Fruit fly (Drosophila melanogaster): ENCODE measurements around the gene opm.

Gene opm

dm6 chrX:15066374-15067057, at the start of gene opm, which contains the start of gene dob (continued):
- TF ChIP-seq sqz (GFP tag; optimal IDR thresholded peaks at IDR 0.05), result no peak
- no peak for TF ChIP-seq CG14965 (GFP tag; optimal IDR thresholded peaks at IDR 0.05; ENCODE audit: borderline replicate concordance)
- no peak for TF ChIP-seq NK7.1 (GFP tag; optimal IDR thresholded peaks at IDR 0.05)
- no peak for TF ChIP-seq CG8765 (GFP tag; IDR thresholded peaks at IDR 0.05)
- TF ChIP-seq CHES-1-like (GFP tag; optimal IDR thresholded peaks at IDR 0.05), result no peak
- TF ChIP-seq CG42726 (GFP tag; IDR thresholded peaks at IDR 0.05; ENCODE audit: partially characterized antibody), result no peak
- TF ChIP-seq CG7963 (GFP tag; IDR thresholded peaks at IDR 0.05; ENCODE audit: partially characterized antibody), result no peak
- no peak for TF ChIP-seq CG10565 (GFP tag; optimal IDR thresholded peaks at IDR 0.05)
- TF ChIP-seq lmd (GFP tag; IDR thresholded peaks at IDR 0.05), result no peak
- TF ChIP-seq CG11560 (tag; IDR thresholded peaks at IDR 0.05), result no peak
- TF ChIP-seq emc (GFP tag; optimal IDR thresholded peaks at IDR 0.05), result no peak
- peak in 1 of 2 experiments; percentile 66 for TF ChIP-seq crp (GFP tag; optimal IDR thresholded peaks at IDR 0.05)
- no peak for TF ChIP-seq CG11398 (GFP tag; optimal IDR thresholded peaks at IDR 0.05)
- peak; percentile 24 for TF ChIP-seq Dek (tag; optimal IDR thresholded peaks at IDR 0.05)
- TF ChIP-seq jing (GFP tag; optimal IDR thresholded peaks at IDR 0.05), result no peak
- TF ChIP-seq CG11723 (GFP tag; optimal IDR thresholded peaks at IDR 0.05), result no peak
- no peak for TF ChIP-seq bbx (GFP tag; IDR thresholded peaks at IDR 0.05; ENCODE audit: partially characterized antibody)
- TF ChIP-seq CG2199 (GFP tag; IDR thresholded peaks at IDR 0.05), result no peak
- TF ChIP-seq CG10209 (GFP tag; optimal IDR thresholded peaks at IDR 0.05), result no peak
- TF ChIP-seq kni (GFP tag; optimal IDR thresholded peaks at IDR 0.05), result no peak
- TF ChIP-seq H2.0 (GFP tag; IDR thresholded peaks at IDR 0.05), result no peak
- no peak for TF ChIP-seq Dip2 (GFP tag; IDR thresholded peaks at IDR 0.05)
- no peak for TF ChIP-seq seq (GFP tag; IDR thresholded peaks at IDR 0.05)
- no peak for TF ChIP-seq CG13894 (tag; optimal IDR thresholded peaks at IDR 0.05)
- peak; percentile 67 for TF ChIP-seq CG9797 (GFP tag; optimal IDR thresholded peaks at IDR 0.05)
- TF ChIP-seq Sry-δ (GFP tag; optimal IDR thresholded peaks at IDR 0.05), result peak; percentile 17
- TF ChIP-seq slbo (GFP tag; IDR thresholded peaks at IDR 0.05), result no peak; the same call in 1 of the 2 replicates
- TF ChIP-seq CG31388 (GFP tag; optimal IDR thresholded peaks at IDR 0.05), result no peak
- no peak for TF ChIP-seq Spps (tag; optimal IDR thresholded peaks at IDR 0.05)
- TF ChIP-seq tgo (GFP tag; IDR thresholded peaks at IDR 0.05), result no peak

DNA sequence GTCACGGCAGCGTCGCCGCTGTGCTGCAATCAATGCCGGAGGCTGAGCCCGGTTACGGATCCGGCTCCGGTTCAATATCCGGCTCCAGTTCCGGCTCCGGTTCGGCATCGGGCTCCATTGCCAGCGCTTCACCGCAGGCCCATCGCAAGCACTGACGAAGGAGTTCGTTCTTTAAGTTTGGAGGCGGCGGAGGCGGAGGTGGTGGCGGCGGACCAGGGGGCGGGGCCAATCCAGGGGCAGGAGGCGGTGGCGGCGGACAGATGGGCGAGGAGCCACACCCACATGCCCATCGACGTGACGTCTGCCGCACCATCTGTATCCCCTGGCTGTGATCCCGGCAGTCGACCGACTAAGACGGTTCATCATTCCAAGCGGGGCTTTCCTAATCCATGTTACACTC, 45.7 kb upstream of the opm start:
- TF ChIP-seq CG7963 (GFP tag; IDR thresholded peaks at IDR 0.05; ENCODE audit: partially characterized antibody) (no peak), Ets97D (GFP tag; optimal IDR thresholded peaks at IDR 0.05) (no peak), pzg (GFP tag; optimal IDR thresholded peaks at IDR 0.05) (no peak), CG15073 (GFP tag; optimal IDR thresholded peaks at IDR 0.05) (no peak), Hr39 (optimal IDR thresholded peaks at IDR 0.05) (peak; percentile 66), CG13287 (GFP tag; IDR thresholded peaks at IDR 0.05; ENCODE audit: partially characterized antibody) (no peak), CG9876 (GFP tag; optimal IDR thresholded peaks at IDR 0.05) (no peak), CG1602 (GFP tag; optimal IDR thresholded peaks at IDR 0.05) (no peak), ATbp (GFP tag; optimal IDR thresholded peaks at IDR 0.05) (no peak), CG15514 (GFP tag; optimal IDR thresholded peaks at IDR 0.05) (peak; percentile 22)
